Worm (Caenorhabditis elegans): Measurements from ENCODE around the gene sars-2.

The sars-2 gene

DNA sequence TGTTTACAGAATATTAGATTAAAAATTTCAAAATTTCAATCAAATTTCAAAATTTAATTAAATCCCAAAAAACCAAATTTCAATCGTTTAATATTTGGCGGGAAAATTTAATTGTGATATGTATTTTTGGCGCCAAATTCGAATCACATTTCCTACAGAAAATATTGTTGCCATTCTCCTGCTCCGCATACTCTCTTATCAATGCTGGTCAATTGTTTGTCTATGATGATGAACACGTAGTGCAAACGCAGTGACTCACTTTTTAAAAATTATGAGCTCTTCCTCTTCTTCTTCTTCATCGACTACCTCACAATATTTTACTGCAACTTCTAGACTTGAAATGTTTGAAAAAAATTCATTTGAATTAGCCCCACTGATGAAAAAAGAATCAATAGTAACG is 31.0 kb upstream of the sars-2 start, which contains the start of gene trpl-2:
TSS of gene trpl-2 (plus strand) at position 210 of the 400 bp plus-strand sequence.
- TF ChIP-seq aptf-3 (GFP tag; IDR thresholded peaks at IDR 0.05): no peak
- no peak for TF ChIP-seq mel-28 (tag; optimal IDR thresholded peaks at IDR 0.05; ENCODE audit: borderline replicate concordance)
- TF ChIP-seq tbx-9 (tag; optimal IDR thresholded peaks at IDR 0.05; ENCODE audit: borderline replicate concordance): no peak
- no peak for TF ChIP-seq unc-62 (GFP tag; optimal IDR thresholded peaks at IDR 0.05)
- TF ChIP-seq C06A6.2 (GFP tag; conservative IDR thresholded peaks at IDR 0.05): no peak
- no peak for TF ChIP-seq Y67H2A.10 (GFP tag; conservative IDR thresholded peaks at IDR 0.05)

ce11 chrIV:4336139-4336851 is 21.1 kb upstream of the sars-2 start, which contains the start of the genes W03B1.3 and oac-51:
Gene W03B1.3, minus strand, starts transcription at chrIV:4336239.
Gene oac-51, plus strand, starts transcription at chrIV:4336801.
- TF ChIP-seq nfya-2 (GFP tag; IDR thresholded peaks at IDR 0.05) (no peak), F33H1.4 (GFP tag; IDR thresholded peaks at IDR 0.05) (no peak), sea-2 (GFP tag; IDR thresholded peaks at IDR 0.05) (no peak), mes-4 (tag; optimal IDR thresholded peaks at IDR 0.05) (no peak), pha-4 (tag; optimal IDR thresholded peaks at IDR 0.05) (no peak), lag-1 (GFP tag; IDR thresholded peaks at IDR 0.05) (no peak), unc-130 (GFP tag; optimal IDR thresholded peaks at IDR 0.05) (no peak), him-1 (tag; optimal IDR thresholded peaks at IDR 0.05) (no peak)

DNA sequence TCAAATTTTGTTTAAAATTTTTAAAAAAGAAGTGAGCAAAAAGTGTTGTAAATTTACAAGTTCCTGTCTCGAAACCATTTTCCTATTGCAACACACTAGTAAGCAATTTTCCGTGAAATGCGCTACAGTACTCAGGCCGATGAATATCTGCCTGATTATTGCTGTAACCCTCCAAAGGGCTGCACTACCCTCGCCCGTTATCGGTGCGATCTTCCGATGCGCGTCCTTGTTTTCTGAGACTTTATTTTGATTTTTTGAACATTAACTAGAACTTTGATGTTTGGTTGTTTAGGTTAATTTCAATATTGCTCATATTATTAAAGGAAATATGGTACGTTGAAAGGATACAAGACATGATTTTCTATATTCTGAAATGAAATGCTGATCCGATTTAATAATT is 19.2 kb upstream of the sars-2 start:
- TF ChIP-seq lag-1 (GFP tag; IDR thresholded peaks at IDR 0.05): no peak
- TF ChIP-seq ceh-58 (GFP tag; IDR thresholded peaks at IDR 0.05): no peak
- no peak for TF ChIP-seq repo-1 (tag; optimal IDR thresholded peaks at IDR 0.05)
- no peak for TF ChIP-seq ccch-3 (GFP tag; optimal IDR thresholded peaks at IDR 0.05)
- no peak for TF ChIP-seq snpc-4 (GFP tag; optimal IDR thresholded peaks at IDR 0.05)
- no peak for TF ChIP-seq snpc-4 (tag; optimal IDR thresholded peaks at IDR 0.05)
- no peak for TF ChIP-seq somi-1 (GFP tag; optimal IDR thresholded peaks at IDR 0.05)
- TF ChIP-seq hlh-26 (GFP tag; conservative IDR thresholded peaks at IDR 0.05): no peak
- TF ChIP-seq pbrm-1 (GFP tag; IDR thresholded peaks at IDR 0.05): no peak
- no peak for TF ChIP-seq him-1 (tag; optimal IDR thresholded peaks at IDR 0.05)
- TF ChIP-seq Y95B8A.8 (GFP tag; IDR thresholded peaks at IDR 0.05): no peak

DNA sequence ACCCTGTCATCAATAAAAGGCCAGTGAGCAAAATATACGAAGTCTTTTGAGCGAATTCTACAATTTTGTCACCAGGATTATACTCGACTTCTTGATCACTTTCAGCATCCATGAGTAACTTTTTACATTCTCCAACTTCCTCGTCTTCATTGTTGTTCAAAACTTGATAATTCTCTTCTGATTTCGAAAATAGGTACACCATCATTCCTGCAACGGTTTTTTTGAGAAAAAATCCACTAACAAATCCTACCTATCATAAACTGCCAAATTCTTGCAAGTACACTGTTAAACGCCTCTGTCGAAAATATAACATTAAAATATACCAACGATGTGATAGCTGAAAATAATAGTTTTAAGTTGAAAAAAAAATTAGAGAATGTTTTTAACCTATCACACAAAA is 12.6 kb upstream of the sars-2 start:
- no peak for TF ChIP-seq nhr-27 (tag; optimal IDR thresholded peaks at IDR 0.05)
- TF ChIP-seq unc-130 (GFP tag; optimal IDR thresholded peaks at IDR 0.05): no peak
- TF ChIP-seq lsl-1 (GFP tag; optimal IDR thresholded peaks at IDR 0.05): no peak
- no peak for TF ChIP-seq pha-4 (tag; optimal IDR thresholded peaks at IDR 0.05)
- no peak for TF ChIP-seq gei-17 (GFP tag; optimal IDR thresholded peaks at IDR 0.05)
- TF ChIP-seq dpl-1 (GFP tag; optimal IDR thresholded peaks at IDR 0.05): no peak
- no peak for TF ChIP-seq madf-3 (GFP tag; IDR thresholded peaks at IDR 0.05)
- no peak for TF ChIP-seq F37B4.10 (GFP tag; IDR thresholded peaks at IDR 0.05)
- TF ChIP-seq nhr-90 (tag; optimal IDR thresholded peaks at IDR 0.05): no peak
- TF ChIP-seq nhr-179 (tag; optimal IDR thresholded peaks at IDR 0.05): no peak
- TF ChIP-seq ccch-3 (GFP tag; optimal IDR thresholded peaks at IDR 0.05): no peak
- TF ChIP-seq mcd-1 (GFP tag; IDR thresholded peaks at IDR 0.05): no peak
- TF ChIP-seq hmg-20 (GFP tag; IDR thresholded peaks at IDR 0.05): no peak

DNA sequence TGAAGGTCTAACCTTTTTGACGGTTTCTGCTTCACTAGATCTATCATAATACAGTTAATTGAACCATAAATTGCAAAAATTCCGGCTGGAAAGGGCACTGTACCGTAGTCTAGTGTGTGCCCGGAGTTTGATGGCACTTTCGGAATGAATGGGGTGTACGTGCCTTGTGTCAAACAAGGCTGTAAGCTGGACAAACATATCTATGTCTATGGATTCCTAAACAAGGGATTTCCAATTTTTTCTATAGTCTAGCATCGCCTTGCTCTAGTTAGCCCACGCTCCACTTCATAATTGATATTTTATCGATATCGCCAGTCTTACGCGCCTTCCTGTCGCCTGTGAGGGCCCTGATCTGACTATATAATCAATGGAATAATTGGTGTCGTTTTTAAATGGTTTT is 10.9 kb upstream of the sars-2 start, which contains the start of gene oac-52:
TSS of gene oac-52 (minus strand) at position 101 of the 400 bp plus-strand sequence.
- TF ChIP-seq ZK185.1 (tag; optimal IDR thresholded peaks at IDR 0.05; ENCODE audit: poor library complexity, severe bottlenecking) (no peak), F22D6.2 (tag; optimal IDR thresholded peaks at IDR 0.05) (no peak), akir-1 (GFP tag; optimal IDR thresholded peaks at IDR 0.05) (no peak), rec-8 (tag; optimal IDR thresholded peaks at IDR 0.05) (no peak), F57C9.4 (tag; optimal IDR thresholded peaks at IDR 0.05) (no peak), ztf-3 (GFP tag; optimal IDR thresholded peaks at IDR 0.05) (no peak), snpc-3.4 (tag; optimal IDR thresholded peaks at IDR 0.05) (no peak), rcor-1 (GFP tag; IDR thresholded peaks at IDR 0.05) (no peak), F55B11.4 (tag; optimal IDR thresholded peaks at IDR 0.05; ENCODE audit: borderline replicate concordance, insufficient read depth) (no peak), mcd-1 (GFP tag; IDR thresholded peaks at IDR 0.05) (no peak), snpc-1.1 (tag; optimal IDR thresholded peaks at IDR 0.05; ENCODE audit: insufficient read depth) (no peak)

Data from whole organism, young adult.